Worm (Caenorhabditis elegans): ENCODE results near the gene athp-3.

The athp-3 gene

ce11 chrIV:17040618-17041017 is 7.5 kb downstream of the athp-3 start, which contains the start of gene Y116A8C.20:
Gene Y116A8C.20 (plus strand): TSS chrIV:17040918.
- TF ChIP-seq dao-5 (tag; optimal IDR thresholded peaks at IDR 0.05): no peak
- TF ChIP-seq him-1 (tag; optimal IDR thresholded peaks at IDR 0.05): no peak
- no peak for TF ChIP-seq W03F9.2 (tag; optimal IDR thresholded peaks at IDR 0.05)

ce11 chrIV:17039545-17039944 is 8.6 kb downstream of the athp-3 start, which contains the start of gene Y116A8C.19:
Gene Y116A8C.19 (minus strand): TSS chrIV:17039645.
- no peak for TF ChIP-seq dao-5 (tag; optimal IDR thresholded peaks at IDR 0.05)

- no peak for TF ChIP-seq dao-5 (tag; optimal IDR thresholded peaks at IDR 0.05)
- no peak for TF ChIP-seq W03F9.2 (tag; optimal IDR thresholded peaks at IDR 0.05)
- TF ChIP-seq him-1 (tag; optimal IDR thresholded peaks at IDR 0.05): no peak
These were observed 17.7 kb downstream of the athp-3 start, which contains the start of gene nhr-229 for ce11 chrIV:17030494-17030893. Gene nhr-229 (minus strand): TSS chrIV:17030594.

ce11 chrIV:17026568-17026967 is 21.6 kb downstream of the athp-3 start:
- no peak for TF ChIP-seq W03F9.2 (tag; optimal IDR thresholded peaks at IDR 0.05)
- no peak for TF ChIP-seq him-1 (tag; optimal IDR thresholded peaks at IDR 0.05)
- no peak for TF ChIP-seq dao-5 (tag; optimal IDR thresholded peaks at IDR 0.05)

ce11 chrIV:17025017-17025416 is 23.1 kb downstream of the athp-3 start, which contains the start of gene dct-13:
Gene dct-13 (minus strand): TSS chrIV:17025117.
- TF ChIP-seq W03F9.2 (tag; optimal IDR thresholded peaks at IDR 0.05) (no peak), him-1 (tag; optimal IDR thresholded peaks at IDR 0.05) (no peak), dao-5 (tag; optimal IDR thresholded peaks at IDR 0.05) (no peak)

ce11 chrIV:17021042-17021441 is 27.1 kb downstream of the athp-3 start:
- TF ChIP-seq dao-5 (tag; optimal IDR thresholded peaks at IDR 0.05) (no peak), him-1 (tag; optimal IDR thresholded peaks at IDR 0.05) (no peak), W03F9.2 (tag; optimal IDR thresholded peaks at IDR 0.05) (no peak)

- TF ChIP-seq him-1 (tag; optimal IDR thresholded peaks at IDR 0.05) (no peak), dao-5 (tag; optimal IDR thresholded peaks at IDR 0.05) (no peak), W03F9.2 (tag; optimal IDR thresholded peaks at IDR 0.05) (no peak)
These were observed 37.9 kb downstream of the athp-3 start for ce11 chrIV:17010274-17010673.

ce11 chrIV:17005734-17006133 is 42.4 kb downstream of the athp-3 start:
- no peak for TF ChIP-seq him-1 (tag; optimal IDR thresholded peaks at IDR 0.05)
- TF ChIP-seq W03F9.2 (tag; optimal IDR thresholded peaks at IDR 0.05): no peak
- no peak for TF ChIP-seq dao-5 (tag; optimal IDR thresholded peaks at IDR 0.05)
